Worm (Caenorhabditis elegans) whole organism, L4 larva: ENCODE measurements around the gene vdac-1.

Source experiments
- D1046.2 ChIP-seq: fragments of 200-800 bp; sonication (Bioruptor generic); IDR thresholded peaks from 2 replicates; pipeline ENCODE4 v1.3.6; 2022; ENCODE audit warnings: missing genetic modification characterization, missing compliant biosample characterization
- F26F4.8 ChIP-seq: fragments of 200-800 bp; sonication (Bioruptor generic); conservative IDR thresholded peaks from 2 replicates; pipeline ENCODE4 v1.3.6; 2022; ENCODE audit warnings: missing genetic modification characterization, missing compliant biosample characterization
- F44E2.7 ChIP-seq: fragments of 200-800 bp; sonication (Bioruptor generic); IDR thresholded peaks from 2 replicates; pipeline ENCODE4 v2.1.2; 2022; ENCODE audit warnings: missing genetic modification characterization, missing compliant biosample characterization
- F49E8.2 ChIP-seq: sonication (generic microtip); optimal IDR thresholded peaks from 2 replicates; lab custom pipeline; 2016; ENCODE audit warnings: missing compliant biosample characterization, mild to moderate bottlenecking, missing genetic modification characterization, borderline replicate concordance
- Y105C5A.15 ChIP-seq: fragments of 200-800 bp; sonication (Bioruptor generic); IDR thresholded peaks from 2 replicates; pipeline ENCODE4 v1.3.6; 2022; ENCODE audit warnings: missing genetic modification characterization, missing compliant biosample characterization
- aha-1 ChIP-seq: fragments of 150-350 bp; peaks from one replicate; lab custom pipeline; 2014; ENCODE audit warnings: missing biosample characterization, missing genetic modification characterization
- ama-1 ChIP-seq: fragments of 150-350 bp; optimal IDR thresholded peaks from 2 replicates; lab custom pipeline; 2014; ENCODE audit warnings: inconsistent platforms, mixed read lengths
- arid-1 ChIP-seq: fragments of 200-800 bp; sonication (Bioruptor generic); conservative IDR thresholded peaks from 2 replicates; pipeline ENCODE4 v1.3.6; 2022; ENCODE audit warnings: missing genetic modification reagents, missing genetic modification characterization, missing compliant biosample characterization
- ceh-28 ChIP-seq: fragments of 150-350 bp; optimal IDR thresholded peaks from 2 replicates; lab custom pipeline; 2014; ENCODE audit warnings: missing biosample characterization, missing genetic modification reagents, missing genetic modification characterization
- ceh-32 ChIP-seq: sonication (generic microtip); optimal IDR thresholded peaks from 2 replicates; lab custom pipeline; 2016; ENCODE audit warnings: mild to moderate bottlenecking, missing genetic modification characterization, missing compliant biosample characterization; ENCODE audit not compliant: poor library complexity
- ceh-62 ChIP-seq: sonication (generic microtip); optimal IDR thresholded peaks from 2 replicates; lab custom pipeline; 2017; ENCODE audit warnings: missing biosample characterization, missing genetic modification characterization
- daf-16 ChIP-seq, 3 experiments: sonication (generic microtip); optimal IDR thresholded peaks; 2 replicates each; lab custom pipeline; 2016 to 2017; ENCODE audit warnings: missing genetic modification characterization in 3 of 3, missing genetic modification reagents in 3 of 3, mild to moderate bottlenecking in 2 of 3, missing compliant biosample characterization in 2 of 3, missing biosample characterization in 1 of 3, moderate library complexity in 1 of 3
- dmd-8 ChIP-seq: fragments of 200-800 bp; sonication (Bioruptor generic); IDR thresholded peaks from 2 replicates; pipeline ENCODE4 v1.3.6; 2022; ENCODE audit warnings: missing genetic modification characterization, missing compliant biosample characterization
- dpl-1 ChIP-seq: fragments of 150-350 bp; optimal IDR thresholded peaks from 2 replicates; lab custom pipeline; 2014; ENCODE audit warnings: missing biosample characterization, missing genetic modification reagents, missing genetic modification characterization
- dve-1 ChIP-seq: sonication (generic microtip); optimal IDR thresholded peaks from 2 replicates; lab custom pipeline; 2017; ENCODE audit warnings: antibody characterized with exemption, mild to moderate bottlenecking, missing genetic modification characterization, missing compliant biosample characterization; ENCODE audit not compliant: insufficient read depth
- egl-43 ChIP-seq: fragments of 200-800 bp; sonication (Bioruptor generic); IDR thresholded peaks from 2 replicates; pipeline ENCODE4 v1.3.6; 2022; ENCODE audit warnings: missing genetic modification reagents, missing genetic modification characterization, missing compliant biosample characterization
- hlh-11 ChIP-seq: fragments of 200-800 bp; sonication (Bioruptor generic); optimal IDR thresholded peaks from 2 replicates; lab custom pipeline; 2018; ENCODE audit warnings: mild to moderate bottlenecking, missing genetic modification characterization, missing compliant biosample characterization
- hmg-1.1 ChIP-seq: fragments of 200-800 bp; sonication (Bioruptor generic); IDR thresholded peaks from 2 replicates; pipeline ENCODE4 v1.3.6; 2022; ENCODE audit warnings: missing genetic modification reagents, missing genetic modification characterization, missing compliant biosample characterization
- jun-1 ChIP-seq: fragments of 150-350 bp; optimal IDR thresholded peaks from 2 replicates; lab custom pipeline; 2014; ENCODE audit warnings: missing biosample characterization, missing genetic modification reagents, missing genetic modification characterization
- lim-7 ChIP-seq: fragments of 200-800 bp; sonication (Bioruptor generic); IDR thresholded peaks from 2 replicates; pipeline ENCODE4 v1.3.6; 2022; ENCODE audit warnings: missing genetic modification characterization, missing compliant biosample characterization
- lin-1 ChIP-seq: fragments of 200-800 bp; sonication (Bioruptor generic); IDR thresholded peaks from 2 replicates; pipeline ENCODE4 v1.3.6; 2022; ENCODE audit warnings: missing genetic modification reagents, missing genetic modification characterization, missing compliant biosample characterization
- lin-13 ChIP-seq: fragments of 150-350 bp; optimal IDR thresholded peaks from 2 replicates; lab custom pipeline; 2014; ENCODE audit warnings: missing biosample characterization, missing genetic modification reagents, missing genetic modification characterization
- lin-29 ChIP-seq: fragments of 200-800 bp; sonication (Bioruptor generic); IDR thresholded peaks from 2 replicates; pipeline ENCODE4 v1.3.6; 2022; ENCODE audit warnings: missing genetic modification reagents, missing genetic modification characterization, missing compliant biosample characterization
- lin-38 ChIP-seq: fragments of 200-800 bp; sonication (Bioruptor generic); IDR thresholded peaks from 2 replicates; pipeline ENCODE4 v1.3.6; 2022; ENCODE audit warnings: missing genetic modification reagents, missing genetic modification characterization, missing compliant biosample characterization
- madf-9 ChIP-seq: fragments of 200-800 bp; sonication (Bioruptor generic); conservative IDR thresholded peaks from 2 replicates; pipeline ENCODE4 v1.3.6; 2022; ENCODE audit warnings: missing genetic modification reagents, missing genetic modification characterization, missing compliant biosample characterization
- mdt-29 ChIP-seq: fragments of 200-800 bp; sonication (Bioruptor generic); IDR thresholded peaks from 2 replicates; pipeline ENCODE4 v1.3.6; 2022; ENCODE audit warnings: missing genetic modification reagents, missing genetic modification characterization, missing compliant biosample characterization
- mep-1 ChIP-seq: fragments of 150-350 bp; sonication (generic microtip); optimal IDR thresholded peaks from 3 replicates; lab custom pipeline; 2014; ENCODE audit warnings: missing biosample characterization, missing genetic modification characterization
- mes-2 ChIP-seq: sonication (generic microtip); optimal IDR thresholded peaks from 2 replicates; lab custom pipeline; 2016; ENCODE audit warnings: missing genotype, mild to moderate bottlenecking, missing genetic modification characterization, missing compliant biosample characterization; ENCODE audit not compliant: poor library complexity, severe bottlenecking
- nhr-102 ChIP-seq: sonication (generic microtip); optimal IDR thresholded peaks from 2 replicates; lab custom pipeline; 2016; ENCODE audit warnings: mild to moderate bottlenecking, missing genetic modification characterization, moderate library complexity, missing compliant biosample characterization
- nhr-25 ChIP-seq: sonication (generic microtip); optimal IDR thresholded peaks from 2 replicates; lab custom pipeline; 2017; ENCODE audit warnings: missing genetic modification characterization, mild to moderate bottlenecking, missing compliant biosample characterization, antibody characterized with exemption, moderate library complexity, borderline replicate concordance; ENCODE audit not compliant: insufficient read depth
- nhr-42 ChIP-seq: fragments of 200-800 bp; sonication (Bioruptor generic); IDR thresholded peaks from 2 replicates; pipeline ENCODE4 v1.3.6; 2022; ENCODE audit warnings: missing genetic modification characterization, missing compliant biosample characterization
- nhr-48 ChIP-seq: sonication (generic microtip); optimal IDR thresholded peaks from 2 replicates; lab custom pipeline; 2016; ENCODE audit warnings: mild to moderate bottlenecking, missing genetic modification characterization, missing compliant biosample characterization
- nhr-6 ChIP-seq: fragments of 150-350 bp; optimal IDR thresholded peaks from 2 replicates; lab custom pipeline; 2014; ENCODE audit warnings: missing biosample characterization, missing genetic modification characterization
- nhr-77 ChIP-seq: fragments of 150-350 bp; optimal IDR thresholded peaks from 2 replicates; lab custom pipeline; 2014; ENCODE audit warnings: missing biosample characterization, missing genetic modification characterization
- pha-4 ChIP-seq, 2 experiments: fragments of 150-350 bp in 1 of 2; fragments of 200-800 bp in 1 of 2; sonication (Bioruptor generic) in 1 of 2; IDR thresholded peaks in 1 of 2; optimal IDR thresholded peaks in 1 of 2; 2 replicates each; pipeline versions ENCODE4 v1.3.6 to Lab custom; 2014 to 2022; ENCODE audit warnings: missing genetic modification characterization in 2 of 2, missing genetic modification reagents in 2 of 2, missing biosample characterization in 1 of 2, missing compliant biosample characterization in 1 of 2
- php-3 ChIP-seq: fragments of 200-800 bp; sonication (Bioruptor generic); IDR thresholded peaks from 2 replicates; pipeline ENCODE4 v1.3.6; 2022; ENCODE audit warnings: missing genetic modification reagents, missing genetic modification characterization, missing compliant biosample characterization
- rbr-2 ChIP-seq: sonication (generic microtip); optimal IDR thresholded peaks from 2 replicates; lab custom pipeline; 2016; ENCODE audit warnings: missing genotype, missing genetic modification characterization, missing compliant biosample characterization
- set-16 ChIP-seq: fragments of 200-800 bp; sonication (Bioruptor generic); IDR thresholded peaks from 2 replicates; pipeline ENCODE4 v1.3.6; 2022; ENCODE audit warnings: missing genetic modification reagents, missing genetic modification characterization, missing compliant biosample characterization
- snpc-1.2 ChIP-seq: fragments of 200-800 bp; sonication (Bioruptor generic); IDR thresholded peaks from 2 replicates; pipeline ENCODE4 v1.3.6; 2022; ENCODE audit warnings: missing genetic modification reagents, missing genetic modification characterization, missing compliant biosample characterization
- tra-1 ChIP-seq: fragments of 200-800 bp; sonication (Bioruptor generic); IDR thresholded peaks from 2 replicates; pipeline ENCODE4 v1.3.6; 2022; ENCODE audit warnings: missing genetic modification reagents, missing genetic modification characterization, missing compliant biosample characterization
- unc-39 ChIP-seq: sonication (generic microtip); optimal IDR thresholded peaks from 2 replicates; lab custom pipeline; 2017; ENCODE audit warnings: missing biosample characterization, missing genetic modification characterization
- vab-7 ChIP-seq: fragments of 200-800 bp; sonication (Bioruptor generic); IDR thresholded peaks from 2 replicates; pipeline ENCODE4 v1.3.6; 2022; ENCODE audit warnings: missing genetic modification reagents, missing genetic modification characterization, missing compliant biosample characterization
- zag-1 ChIP-seq: fragments of 150-350 bp; optimal IDR thresholded peaks from 2 replicates; lab custom pipeline; 2014; ENCODE audit warnings: missing biosample characterization, missing genetic modification characterization
- zip-11 ChIP-seq: fragments of 200-800 bp; sonication (Bioruptor generic); IDR thresholded peaks from 2 replicates; pipeline ENCODE4 v1.3.6; 2022; ENCODE audit warnings: missing genetic modification characterization, missing compliant biosample characterization
- ztf-7 ChIP-seq: fragments of 150-350 bp; optimal IDR thresholded peaks from 2 replicates; lab custom pipeline; 2014; ENCODE audit warnings: missing biosample characterization, missing genetic modification characterization

Gene vdac-1

DNA sequence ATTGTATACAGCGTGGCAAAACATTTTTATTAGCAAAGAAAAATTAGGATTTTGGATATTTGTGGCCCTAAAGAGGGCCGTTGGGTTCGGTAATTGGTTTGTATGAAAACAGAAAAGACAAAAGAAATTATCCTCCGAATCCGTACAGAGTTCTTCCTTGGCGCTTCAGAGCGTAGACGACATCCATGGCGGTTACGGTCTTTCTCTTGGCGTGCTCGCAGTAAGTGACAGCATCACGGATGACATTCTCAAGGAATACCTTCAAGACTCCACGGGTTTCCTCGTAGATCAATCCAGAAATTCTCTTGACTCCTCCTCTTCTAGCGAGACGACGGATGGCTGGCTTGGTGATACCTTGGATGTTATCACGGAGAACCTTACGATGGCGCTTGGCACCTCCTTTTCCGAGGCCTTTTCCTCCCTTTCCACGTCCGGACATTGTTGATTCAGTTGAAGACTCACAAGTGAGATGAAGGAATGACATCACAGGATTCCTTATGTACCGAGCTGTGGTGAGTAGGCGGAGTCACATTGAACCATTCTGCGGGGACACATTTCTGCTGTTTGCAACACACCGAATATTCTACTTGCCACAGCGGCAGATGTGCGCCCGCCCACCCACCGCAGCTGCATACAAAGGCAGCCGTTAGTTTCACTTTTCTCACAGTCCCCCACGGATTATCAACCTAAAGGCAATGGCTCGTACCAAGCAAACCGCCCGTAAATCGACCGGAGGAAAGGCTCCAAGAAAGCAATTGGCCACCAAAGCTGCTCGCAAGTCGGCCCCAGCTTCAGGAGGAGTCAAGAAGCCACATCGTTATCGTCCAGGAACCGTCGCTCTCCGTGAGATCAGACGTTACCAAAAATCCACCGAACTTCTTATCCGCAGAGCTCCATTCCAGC lies 19.9 kb downstream of the vdac-1 start, which contains the start of the genes his-60 and his-59:
Gene his-60, minus strand, starts transcription at position 439 of the 903 bp plus-strand sequence.
Gene his-59, plus strand, starts transcription at position 696 of the 903 bp plus-strand sequence.
- no peak for TF ChIP-seq unc-39 (tag; lab: Kevin White, UChicago)
- TF ChIP-seq tra-1 (GFP tag; lab: Robert Waterston, UW): peak; percentile 42; the same call in 1 of the 2 replicates
- TF ChIP-seq mdt-29 (GFP tag; lab: Robert Waterston, UW): peak; percentile 26; the same call in 1 of the 2 replicates
- TF ChIP-seq F44E2.7 (GFP tag; lab: Robert Waterston, UW): peak; percentile 77; the same call in 1 of the 2 replicates
- no peak for TF ChIP-seq ceh-28
- TF ChIP-seq snpc-1.2: peak; percentile 57
- no peak for TF ChIP-seq mep-1 (tag; lab: Kevin White, UChicago)
- peak; percentile 46; the same call in 1 of the 2 replicates for TF ChIP-seq nhr-42 (GFP tag; lab: Robert Waterston, UW)
- no peak for TF ChIP-seq lin-13 (GFP tag; lab: Kevin White, UChicago)
- TF ChIP-seq nhr-102: peak; percentile 80
- peak; percentile 59; the same call in 1 of the 2 replicates for TF ChIP-seq php-3 (GFP tag; lab: Robert Waterston, UW)
- TF ChIP-seq ceh-32 (tag; lab: Kevin White, UChicago): no peak
- TF ChIP-seq F26F4.8 (GFP tag; lab: Robert Waterston, UW): peak; percentile 63
- TF ChIP-seq dpl-1 (GFP tag; lab: Kevin White, UChicago): peak; percentile 43
- TF ChIP-seq madf-9 (GFP tag; lab: Robert Waterston, UW): no peak
- TF ChIP-seq arid-1 (GFP tag; lab: Robert Waterston, UW): peak; percentile 71
- TF ChIP-seq dve-1: peak; percentile 98
- TF ChIP-seq ceh-62 (tag; lab: Kevin White, UChicago): no peak
- no peak for TF ChIP-seq jun-1 (tag; lab: Kevin White, UChicago)
- no peak for TF ChIP-seq lin-29 (GFP tag; lab: Robert Waterston, UW)
- TF ChIP-seq pha-4 (GFP tag; IDR thresholded peaks at IDR 0.05; lab: Robert Waterston, UW): peak; percentile 21
- TF ChIP-seq pha-4 (tag; optimal IDR thresholded peaks at IDR 0.05; lab: Kevin White, UChicago): no peak
- no peak for TF ChIP-seq nhr-77 (tag; lab: Kevin White, UChicago)
- peak; percentile 89 for TF ChIP-seq F49E8.2 (tag; lab: Kevin White, UChicago)
- TF ChIP-seq lin-38 (GFP tag; lab: Robert Waterston, UW): peak; percentile 48
- peak; percentile 55 for TF ChIP-seq rbr-2
- peak; percentile 82 for TF ChIP-seq nhr-6
- peak; percentile 50; the same call in 1 of the 2 replicates for TF ChIP-seq Y105C5A.15 (GFP tag; lab: Robert Waterston, UW)
- peak; percentile 76 for TF ChIP-seq hlh-11
- peak; percentile 80 for TF ChIP-seq mes-2 (tag; lab: Kevin White, UChicago)
- peak; percentile 71 for TF ChIP-seq set-16
- peak; percentile 50 for TF ChIP-seq ama-1 (lab: Kevin White, UChicago)
- TF ChIP-seq ztf-7: no peak
- peak; percentile 82 for TF ChIP-seq nhr-48
- TF ChIP-seq dmd-8 (GFP tag; lab: Robert Waterston, UW): peak; percentile 84
- TF ChIP-seq daf-16 (GFP tag; optimal IDR thresholded peaks at IDR 0.05; lab: Kevin White, UChicago): no peak
- peak; percentile 62 for TF ChIP-seq daf-16 (tag; optimal IDR thresholded peaks at IDR 0.05; lab: Kevin White, UChicago)
- TF ChIP-seq lin-1: peak; percentile 37; the same call in 1 of the 2 replicates
- peak; percentile 27 for TF ChIP-seq nhr-25 (tag; lab: Kevin White, UChicago)
- TF ChIP-seq vab-7 (GFP tag; lab: Robert Waterston, UW): peak; percentile 64
- no peak for TF ChIP-seq zip-11 (GFP tag; lab: Robert Waterston, UW)
- TF ChIP-seq egl-43 (GFP tag; lab: Robert Waterston, UW): peak; percentile 77
- peak; percentile 51 for TF ChIP-seq aha-1
- peak; percentile 85 for TF ChIP-seq lim-7
- TF ChIP-seq hmg-1.1 (GFP tag; lab: Robert Waterston, UW): peak; percentile 23; the same call in 1 of the 2 replicates
- TF ChIP-seq zag-1 (tag; lab: Kevin White, UChicago): no peak
- 0 out of 2 replicates have a peak, but pooled peaks have one; percentile 31 for TF ChIP-seq D1046.2 (GFP tag; lab: Robert Waterston, UW)
